Worm (Caenorhabditis elegans) whole organism, L1 larva: ENCODE data around the gene tbp-1.

Experiments
- fos-1 ChIP-seq: fragments of 150-350 bp; optimal IDR thresholded peaks from 2 replicates; lab custom pipeline; 2014; ENCODE audit warnings: missing biosample characterization, missing genetic modification characterization
- lsy-2 ChIP-seq, 2 experiments: fragments of 150-350 bp; optimal IDR thresholded peaks; 2 replicates each; lab custom pipeline; 2014; ENCODE audit warnings: missing biosample characterization in 2 of 2, missing genetic modification characterization in 2 of 2
- nhr-76 ChIP-seq: sonication (generic microtip); optimal IDR thresholded peaks from 2 replicates; lab custom pipeline; 2017; ENCODE audit warnings: missing biosample characterization, missing genetic modification characterization
- nhr-77 ChIP-seq: fragments of 150-350 bp; optimal IDR thresholded peaks from 2 replicates; lab custom pipeline; 2014; ENCODE audit warnings: missing biosample characterization, missing genetic modification characterization
- unc-62 ChIP-seq: fragments of 150-350 bp; optimal IDR thresholded peaks from 2 replicates; lab custom pipeline; 2014; ENCODE audit warnings: missing biosample characterization, missing genetic modification reagents, missing genetic modification characterization

DNA sequence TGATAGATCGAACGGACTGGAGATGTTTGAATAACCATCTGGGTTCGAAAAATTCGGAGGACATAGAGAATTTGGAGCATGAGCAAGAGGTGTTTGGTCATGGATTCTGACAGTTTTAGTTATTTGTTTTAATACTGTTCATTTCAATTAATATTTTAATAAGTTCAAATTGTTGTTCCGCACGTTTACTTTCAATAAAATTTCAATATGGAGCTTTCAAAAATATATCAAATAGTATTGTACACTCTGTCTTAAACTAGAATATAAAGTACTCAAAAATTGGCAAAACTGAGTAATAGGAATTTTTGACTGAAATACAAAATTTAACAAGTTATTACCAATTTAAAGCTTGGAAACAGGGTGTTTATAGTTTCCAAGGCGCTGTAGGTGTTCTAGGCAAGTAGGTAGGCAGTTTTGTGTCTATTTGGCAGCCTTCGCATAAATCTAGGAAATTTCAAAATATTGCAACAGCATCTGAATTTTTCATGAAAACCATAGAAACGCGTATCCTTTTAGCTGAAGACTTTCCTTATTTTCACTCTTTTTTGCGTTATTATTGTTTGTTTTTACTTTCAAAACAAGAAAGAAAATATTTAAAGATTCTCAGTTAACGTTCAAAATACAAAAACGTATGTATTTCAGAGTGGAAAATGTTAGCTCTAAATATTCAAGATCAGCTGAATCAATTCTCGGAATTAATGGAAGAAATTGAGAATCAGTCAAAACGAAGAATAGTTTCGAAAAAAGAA is 16.6 kb upstream of the tbp-1 start, which contains the start of the genes T20B12.5 and T20B12.4:
- TF ChIP-seq nhr-76 (tag; lab: Kevin White, UChicago) (no peak), unc-62 (GFP tag; lab: Kevin White, UChicago) (no peak), fos-1 (no peak), nhr-77 (tag; lab: Kevin White, UChicago) (no peak), lsy-2 (tag; optimal IDR thresholded peaks at IDR 0.05; lab: Kevin White, UChicago) (no peak)
